Fruit fly (Drosophila melanogaster) Kc167 (cell line): ENCODE measurements around the gene CG43089.

Experiments
- Myc ChIP-seq: fragments of >200 bp; optimal IDR thresholded peaks from 2 replicates; lab custom pipeline; 2017; ENCODE audit warnings: missing external identifiers
- Sin3A ChIP-seq: fragments of >200 bp; optimal IDR thresholded peaks from 2 replicates; lab custom pipeline; 2018; ENCODE audit warnings: missing external identifiers
- h ChIP-seq: fragments of >200 bp; optimal IDR thresholded peaks from 3 replicates; lab custom pipeline; 2018; ENCODE audit warnings: missing external identifiers
- insv ChIP-seq: fragments of >200 bp; optimal IDR thresholded peaks from 3 replicates; lab custom pipeline; 2018; ENCODE audit warnings: missing external identifiers
- psq ChIP-seq: fragments of >200 bp; optimal IDR thresholded peaks from 2 replicates; lab custom pipeline; 2017; ENCODE audit warnings: missing external identifiers

dm6 chr3L:3691639-3692038 lies 22.2 kb upstream of the CG43089 start:
- TF ChIP-seq h (lab: Kevin White, UChicago) (no peak), psq (lab: Kevin White, UChicago) (no peak), insv (lab: Kevin White, UChicago) (no peak), Myc (lab: Kevin White, UChicago) (no peak), Sin3A (lab: Kevin White, UChicago) (no peak)
